Worm (Caenorhabditis elegans) whole organism, L2 larva: ENCODE data around the gene hex-1.

Experiments used
- F13H6.1 ChIP-seq: sonication (generic microtip); optimal IDR thresholded peaks from 2 replicates; lab custom pipeline; 2016; ENCODE audit warnings: missing genetic modification characterization, missing compliant biosample characterization
- ZK546.5 ChIP-seq: sonication (generic microtip); optimal IDR thresholded peaks from 2 replicates; lab custom pipeline; 2017; ENCODE audit warnings: missing biosample characterization, missing genetic modification characterization
- alr-1 ChIP-seq: fragments of 150-350 bp; optimal IDR thresholded peaks from 2 replicates; lab custom pipeline; 2014; ENCODE audit warnings: missing biosample characterization, missing genetic modification characterization
- egl-27 ChIP-seq: sonication (generic microtip); optimal IDR thresholded peaks from 3 replicates; lab custom pipeline; 2017; ENCODE audit warnings: missing biosample characterization, missing genetic modification reagents, missing genetic modification characterization
- fos-1 ChIP-seq: fragments of 150-350 bp; optimal IDR thresholded peaks from 2 replicates; lab custom pipeline; 2014; ENCODE audit warnings: missing biosample characterization, missing genetic modification characterization
- lin-13 ChIP-seq: fragments of 150-350 bp; optimal IDR thresholded peaks from 2 replicates; lab custom pipeline; 2014; ENCODE audit warnings: missing biosample characterization, missing genetic modification reagents, missing genetic modification characterization
- mdl-1 ChIP-seq, 2 experiments: fragments of 150-350 bp in 1 of 2; sonication (generic microtip) in 1 of 2; optimal IDR thresholded peaks; 2 replicates each; lab custom pipeline; 2017; ENCODE audit warnings: missing biosample characterization in 2 of 2, missing genetic modification characterization in 2 of 2
- nhr-12 ChIP-seq: fragments of 150-350 bp; optimal IDR thresholded peaks from 2 replicates; lab custom pipeline; 2014; ENCODE audit warnings: missing biosample characterization, missing genetic modification characterization
- nhr-237 ChIP-seq: fragments of 150-350 bp; optimal IDR thresholded peaks from 2 replicates; lab custom pipeline; 2014; ENCODE audit warnings: missing biosample characterization, missing genetic modification characterization
- snpc-4 ChIP-seq: fragments of 150-350 bp; optimal IDR thresholded peaks from 2 replicates; lab custom pipeline; 2014; ENCODE audit warnings: missing biosample characterization, missing genetic modification characterization
- unc-39 ChIP-seq: fragments of 150-350 bp; optimal IDR thresholded peaks from 2 replicates; lab custom pipeline; 2014; ENCODE audit warnings: missing biosample characterization, missing genetic modification characterization
- unc-62 ChIP-seq: fragments of 150-350 bp; optimal IDR thresholded peaks from 2 replicates; lab custom pipeline; 2014; ENCODE audit warnings: missing biosample characterization, missing genetic modification reagents, missing genetic modification characterization
- zag-1 ChIP-seq: fragments of 150-350 bp; optimal IDR thresholded peaks from 2 replicates; lab custom pipeline; 2014; ENCODE audit warnings: missing biosample characterization, missing genetic modification characterization
- ztf-4 ChIP-seq: fragments of 150-350 bp; optimal IDR thresholded peaks from 2 replicates; lab custom pipeline; 2014; ENCODE audit warnings: missing biosample characterization, missing genetic modification characterization

ce11 chrX:2262420-2262819 lies 41.5 kb downstream of the hex-1 start:
- TF ChIP-seq unc-62 (GFP tag; lab: Kevin White, UChicago) (no peak), egl-27 (tag; lab: Kevin White, UChicago) (no peak), ZK546.5 (tag; lab: Kevin White, UChicago) (no peak), unc-39 (tag; lab: Kevin White, UChicago) (no peak), zag-1 (tag; lab: Kevin White, UChicago) (no peak), lin-13 (GFP tag; lab: Kevin White, UChicago) (no peak), nhr-237 (tag; lab: Kevin White, UChicago) (no peak), F13H6.1 (tag; lab: Kevin White, UChicago) (no peak), snpc-4 (tag; lab: Kevin White, UChicago) (no peak), nhr-12 (tag; lab: Kevin White, UChicago) (no peak), mdl-1 (tag; optimal IDR thresholded peaks at IDR 0.05; lab: Kevin White, UChicago) (no peak), fos-1 (tag; lab: Kevin White, UChicago) (peak; percentile 20), alr-1 (tag; lab: Kevin White, UChicago) (no peak), ztf-4 (tag; lab: Kevin White, UChicago) (no peak)
